Worm (Caenorhabditis elegans) whole organism, L3 larva: ENCODE results near the gene nhr-46.
A peak's percentile ranks its signal among the peaks of the same experiment; 100 is the strongest.

Source experiments
- ZK546.5 ChIP-seq: sonication (generic microtip); optimal IDR thresholded peaks from 2 replicates; lab custom pipeline; 2017; ENCODE audit warnings: missing biosample characterization, missing genetic modification characterization
- aly-2 ChIP-seq: fragments of 150-350 bp; optimal IDR thresholded peaks from 2 replicates; lab custom pipeline; 2014; ENCODE audit warnings: missing biosample characterization, missing genetic modification characterization
- ceh-28 ChIP-seq: fragments of 150-350 bp; optimal IDR thresholded peaks from 2 replicates; lab custom pipeline; 2014; ENCODE audit warnings: missing biosample characterization, missing genetic modification reagents, missing genetic modification characterization
- daf-12 ChIP-seq: fragments of 150-350 bp; optimal IDR thresholded peaks from 2 replicates; lab custom pipeline; 2014; ENCODE audit warnings: missing biosample characterization, missing genetic modification reagents, missing genetic modification characterization
- egl-27 ChIP-seq: sonication (generic microtip); optimal IDR thresholded peaks from 4 replicates; lab custom pipeline; 2017; ENCODE audit warnings: missing biosample characterization, missing genetic modification reagents, missing genetic modification characterization
- egl-5 ChIP-seq: fragments of 150-350 bp; optimal IDR thresholded peaks from 2 replicates; lab custom pipeline; 2017; ENCODE audit warnings: missing biosample characterization, missing genetic modification reagents, missing genetic modification characterization, inconsistent platforms
- elt-1 ChIP-seq: fragments of 150-350 bp; optimal IDR thresholded peaks from 2 replicates; lab custom pipeline; 2014; ENCODE audit warnings: missing biosample characterization, missing genetic modification characterization
- elt-2 ChIP-seq: sonication (generic microtip); optimal IDR thresholded peaks from 2 replicates; lab custom pipeline; 2016; ENCODE audit warnings: missing genetic modification reagents, mild to moderate bottlenecking, missing genetic modification characterization, missing compliant biosample characterization
- elt-3 ChIP-seq, 3 experiments: fragments of 150-350 bp in 1 of 3; sonication (generic microtip) in 2 of 3; optimal IDR thresholded peaks; 2 replicates in 2 of 3; 4 replicates in 1 of 3; lab custom pipeline; 2014 to 2017; ENCODE audit warnings: missing biosample characterization in 3 of 3, missing genetic modification characterization in 3 of 3
- fkh-10 ChIP-seq: sonication (generic microtip); optimal IDR thresholded peaks from 2 replicates; lab custom pipeline; 2017; ENCODE audit warnings: missing biosample characterization, missing genetic modification reagents, missing genetic modification characterization
- lin-39 ChIP-seq: fragments of 150-350 bp; optimal IDR thresholded peaks from 2 replicates; lab custom pipeline; 2018; ENCODE audit warnings: missing biosample characterization, missing genetic modification reagents, missing genetic modification characterization
- nfya-1 ChIP-seq: sonication (generic microtip); optimal IDR thresholded peaks from 2 replicates; lab custom pipeline; 2017; ENCODE audit warnings: missing genetic modification characterization, mild to moderate bottlenecking, missing compliant biosample characterization, antibody characterized with exemption, moderate library complexity; ENCODE audit not compliant: insufficient read depth
- nhr-11 ChIP-seq: fragments of 150-350 bp; optimal IDR thresholded peaks from 2 replicates; lab custom pipeline; 2014; ENCODE audit warnings: missing biosample characterization, missing genetic modification characterization
- nhr-23 ChIP-seq: fragments of 150-350 bp; optimal IDR thresholded peaks from 2 replicates; lab custom pipeline; 2014; ENCODE audit warnings: missing biosample characterization, missing genetic modification reagents, missing genetic modification characterization
- nhr-237 ChIP-seq: fragments of 150-350 bp; optimal IDR thresholded peaks from 2 replicates; lab custom pipeline; 2014; ENCODE audit warnings: missing biosample characterization, missing genetic modification characterization
- nhr-25 ChIP-seq: sonication (generic microtip); optimal IDR thresholded peaks from 2 replicates; lab custom pipeline; 2017; ENCODE audit warnings: missing biosample characterization, missing genetic modification characterization
- nhr-43 ChIP-seq: sonication (generic microtip); optimal IDR thresholded peaks from 2 replicates; lab custom pipeline; 2016; ENCODE audit warnings: mild to moderate bottlenecking, missing genetic modification characterization, missing compliant biosample characterization; ENCODE audit not compliant: poor library complexity, severe bottlenecking
- nhr-67 ChIP-seq: fragments of 150-350 bp; optimal IDR thresholded peaks from 2 replicates; lab custom pipeline; 2014; ENCODE audit warnings: missing biosample characterization, missing genetic modification characterization
- nhr-76 ChIP-seq: fragments of 150-350 bp; sonication (generic microtip); optimal IDR thresholded peaks from 5 replicates; lab custom pipeline; 2014; ENCODE audit warnings: missing biosample characterization, missing genetic modification characterization
- nhr-77 ChIP-seq: fragments of 150-350 bp; optimal IDR thresholded peaks from 2 replicates; lab custom pipeline; 2014; ENCODE audit warnings: missing biosample characterization, missing genetic modification characterization
- pha-4 ChIP-seq: fragments of 150-350 bp; optimal IDR thresholded peaks from 2 replicates; lab custom pipeline; 2014; ENCODE audit warnings: missing biosample characterization, missing genetic modification reagents, missing genetic modification characterization
- pqm-1 ChIP-seq: fragments of 150-350 bp; optimal IDR thresholded peaks from 2 replicates; lab custom pipeline; 2017; ENCODE audit warnings: missing biosample characterization, missing genetic modification characterization, inconsistent platforms
- sea-2 ChIP-seq: fragments of 150-350 bp; sonication (generic microtip); optimal IDR thresholded peaks from 4 replicates; lab custom pipeline; 2014; ENCODE audit warnings: missing biosample characterization, missing genetic modification reagents, missing genetic modification characterization
- skn-1 ChIP-seq: fragments of 150-350 bp; optimal IDR thresholded peaks from 2 replicates; lab custom pipeline; 2014; ENCODE audit warnings: missing biosample characterization, missing genetic modification characterization
- snpc-4 ChIP-seq: fragments of 150-350 bp; optimal IDR thresholded peaks from 2 replicates; lab custom pipeline; 2014; ENCODE audit warnings: missing biosample characterization, missing genetic modification characterization
- tbx-2 ChIP-seq: sonication (generic microtip); optimal IDR thresholded peaks from 2 replicates; lab custom pipeline; 2016; ENCODE audit warnings: mild to moderate bottlenecking, missing genetic modification characterization, missing compliant biosample characterization
- unc-39 ChIP-seq: sonication (generic microtip); optimal IDR thresholded peaks from 4 replicates; lab custom pipeline; 2017; ENCODE audit warnings: missing biosample characterization, missing genetic modification characterization
- ztf-11 ChIP-seq: fragments of 150-350 bp; optimal IDR thresholded peaks from 2 replicates; lab custom pipeline; 2014; ENCODE audit warnings: missing biosample characterization, missing genetic modification characterization
- ztf-4 ChIP-seq: fragments of 150-350 bp; optimal IDR thresholded peaks from 2 replicates; lab custom pipeline; 2014; ENCODE audit warnings: missing biosample characterization, missing genetic modification characterization

nhr-46 gene

ce11 chrIV:5753253-5753652, 4.4 kb downstream of the nhr-46 start:
- no peak for TF ChIP-seq elt-2
- TF ChIP-seq sea-2 (GFP tag; lab: Kevin White, UChicago) = no peak
- peak; percentile 7 for TF ChIP-seq lin-39 (tag; lab: Kevin White, UChicago)
- no peak for TF ChIP-seq egl-27 (tag; lab: Kevin White, UChicago)
- no peak for TF ChIP-seq fkh-10
- no peak for TF ChIP-seq ztf-4
- no peak for TF ChIP-seq skn-1 (tag; lab: Kevin White, UChicago)
- no peak for TF ChIP-seq unc-39 (tag; lab: Kevin White, UChicago)
- TF ChIP-seq nhr-237 (tag; lab: Kevin White, UChicago) = no peak
- TF ChIP-seq nfya-1 (tag; lab: Kevin White, UChicago) = no peak
- no peak for TF ChIP-seq elt-1
- TF ChIP-seq pha-4 (tag; lab: Kevin White, UChicago) = peak; percentile 91
- no peak for TF ChIP-seq ZK546.5 (tag; lab: Kevin White, UChicago)
- no peak for TF ChIP-seq pqm-1
- TF ChIP-seq tbx-2 (tag; lab: Kevin White, UChicago) = peak; percentile 5

ce11 chrIV:5752704-5753103, 5.0 kb downstream of the nhr-46 start:
- TF ChIP-seq egl-27 (tag; lab: Kevin White, UChicago) = no peak
- TF ChIP-seq nhr-11 (tag; lab: Kevin White, UChicago) = no peak
- TF ChIP-seq snpc-4 = no peak
- TF ChIP-seq nfya-1 (tag; lab: Kevin White, UChicago) = no peak
- TF ChIP-seq elt-1 = no peak
- TF ChIP-seq elt-3 (tag; optimal IDR thresholded peaks at IDR 0.05; lab: Kevin White, UChicago) = no peak
- TF ChIP-seq ztf-11 = no peak
- no peak for TF ChIP-seq daf-12 (tag; lab: Kevin White, UChicago)
- TF ChIP-seq nhr-67 (tag; lab: Kevin White, UChicago) = no peak
- TF ChIP-seq egl-5 (tag; lab: Kevin White, UChicago) = no peak
- TF ChIP-seq nhr-77 (tag; lab: Kevin White, UChicago) = no peak
- no peak for TF ChIP-seq unc-39 (tag; lab: Kevin White, UChicago)

- TF ChIP-seq snpc-4 (no peak), nfya-1 (tag; lab: Kevin White, UChicago) (peak; percentile 94)
- TF ChIP-seq, all 47 proteins: peak for 1
These were observed 5.7 kb downstream of the nhr-46 start for ce11 chrIV:5751997-5752396.

ce11 chrIV:5749874-5750273, 7.8 kb downstream of the nhr-46 start:
- TF ChIP-seq elt-2 (peak; percentile 41), nhr-76 (tag; lab: Kevin White, UChicago) (no peak), elt-1 (peak; percentile 51), elt-3 (tag; optimal IDR thresholded peaks at IDR 0.05; lab: Kevin White, UChicago) (peak in 1 of 3 experiments; percentile 12), nhr-25 (tag; lab: Kevin White, UChicago) (peak; percentile 29), nhr-77 (tag; lab: Kevin White, UChicago) (no peak), nhr-237 (tag; lab: Kevin White, UChicago) (no peak), nhr-43 (peak; percentile 25), nhr-23 (tag; lab: Kevin White, UChicago) (peak; percentile 36), ceh-28 (tag; lab: Kevin White, UChicago) (peak; percentile 51), nfya-1 (tag; lab: Kevin White, UChicago) (peak; percentile 22)

- peak; percentile 47 for TF ChIP-seq pqm-1
- no peak for TF ChIP-seq sea-2 (GFP tag; lab: Kevin White, UChicago)
- peak; percentile 49 for TF ChIP-seq elt-2
These were observed 13.5 kb downstream of the nhr-46 start, which contains the start of gene C45E5.1 for ce11 chrIV:5744114-5744513. Gene C45E5.1, plus strand, starts transcription at chrIV:5744403.

- TF ChIP-seq elt-3 (tag; optimal IDR thresholded peaks at IDR 0.05; lab: Kevin White, UChicago) (no peak), aly-2 (tag; lab: Kevin White, UChicago) (no peak), ZK546.5 (tag; lab: Kevin White, UChicago) (no peak)
These were observed 16.6 kb downstream of the nhr-46 start, which contains the start of gene chil-11 for ce11 chrIV:5741045-5741444. Gene chil-11, plus strand, starts transcription at chrIV:5741345.

- TF ChIP-seq nhr-76 (tag; lab: Kevin White, UChicago) = no peak
These were observed 22.9 kb downstream of the nhr-46 start, which contains the start of gene cpg-18 for ce11 chrIV:5734720-5735119. Gene cpg-18, plus strand, starts transcription at chrIV:5735020.
